In genomic region chr2L:1886533-1887183, dm6 we compare ENCODE assay signal across 4 fruit fly cellular contexts.
TF ChIP-seq lines count a peak whose summit lies in the region.

No protein-coding gene starts in this region.

- no peak for TF ChIP-seq CTCF in whole organism, embryonic (GFP tag; optimal IDR thresholded peaks at IDR 0.05; lab: Kevin White, UChicago)

TF ChIP-seq in whole organism, adult, 20 proteins besides CTCF, POLR2A, EP300 and RAD21:
- TF ChIP-seq Crg-1 (GFP tag; optimal IDR thresholded peaks at IDR 0.05; lab: Kevin White, UChicago) (no peak), tj (GFP tag; optimal IDR thresholded peaks at IDR 0.05; lab: Kevin White, UChicago) (peak; percentile 62)

TF ChIP-seq in whole organism, embryonic, 481 proteins besides CTCF, POLR2A, EP300 and RAD21 (continues in another document):
- no peak for TF ChIP-seq p53 (GFP tag; optimal IDR thresholded peaks at IDR 0.05; lab: Kevin White, UChicago)
- peak; percentile 81 for TF ChIP-seq Nf-YB (GFP tag; optimal IDR thresholded peaks at IDR 0.05; lab: Kevin White, UChicago)
- no peak for TF ChIP-seq CG3163 (GFP tag; optimal IDR thresholded peaks at IDR 0.05; lab: Kevin White, UChicago)
- TF ChIP-seq Lim3 (GFP tag; IDR thresholded peaks at IDR 0.05; lab: Robert Waterston, UW) = no peak
- TF ChIP-seq row (GFP tag; IDR thresholded peaks at IDR 0.05; lab: Robert Waterston, UW) = 0 out of 3 replicates have a peak, but pooled peaks have one; percentile 11
- peak; percentile 86 for TF ChIP-seq z (GFP tag; IDR thresholded peaks at IDR 0.05; lab: Robert Waterston, UW)
- TF ChIP-seq CG4730 (GFP tag; IDR thresholded peaks at IDR 0.05; lab: Robert Waterston, UW) = no peak
- TF ChIP-seq Nf-YC (tag; optimal IDR thresholded peaks at IDR 0.05; lab: Kevin White, UChicago) = no peak
- TF ChIP-seq CG12219 (GFP tag; optimal IDR thresholded peaks at IDR 0.05; lab: Kevin White, UChicago) = no peak
- no peak for TF ChIP-seq CG2889 (GFP tag; IDR thresholded peaks at IDR 0.05; lab: Robert Waterston, UW)
- TF ChIP-seq tx (GFP tag; optimal IDR thresholded peaks at IDR 0.05; lab: Kevin White, UChicago) = no peak
- no peak for TF ChIP-seq Gsc (GFP tag; IDR thresholded peaks at IDR 0.05; lab: Robert Waterston, UW)
- TF ChIP-seq CG14441 (GFP tag; IDR thresholded peaks at IDR 0.05; lab: Robert Waterston, UW) = no peak
- no peak for TF ChIP-seq CG1602 (GFP tag; optimal IDR thresholded peaks at IDR 0.05; lab: Kevin White, UChicago)
- no peak for TF ChIP-seq fu2 (GFP tag; optimal IDR thresholded peaks at IDR 0.05; lab: Kevin White, UChicago)
- no peak for TF ChIP-seq zen2 (GFP tag; IDR thresholded peaks at IDR 0.05; lab: Robert Waterston, UW; ENCODE audit: partially characterized antibody)
- TF ChIP-seq CG6854 (GFP tag; optimal IDR thresholded peaks at IDR 0.05; lab: Kevin White, UChicago) = no peak
- no peak for TF ChIP-seq sd (tag; optimal IDR thresholded peaks at IDR 0.05; lab: Kevin White, UChicago)
- TF ChIP-seq CG16815 (GFP tag; optimal IDR thresholded peaks at IDR 0.05; lab: Kevin White, UChicago) = no peak
- peak; percentile 51 for TF ChIP-seq nom (GFP tag; optimal IDR thresholded peaks at IDR 0.05; lab: Kevin White, UChicago)
- no peak for TF ChIP-seq psq (GFP tag; optimal IDR thresholded peaks at IDR 0.05; lab: Kevin White, UChicago)
- no peak for TF ChIP-seq Asciz (GFP tag; optimal IDR thresholded peaks at IDR 0.05; lab: Kevin White, UChicago)
- no peak for TF ChIP-seq CG18619 (GFP tag; optimal IDR thresholded peaks at IDR 0.05; lab: Kevin White, UChicago)
- no peak for TF ChIP-seq HLHmδ (GFP tag; optimal IDR thresholded peaks at IDR 0.05; lab: Kevin White, UChicago)
- TF ChIP-seq CG3407 (GFP tag; optimal IDR thresholded peaks at IDR 0.05; lab: Kevin White, UChicago) = no peak
- TF ChIP-seq Dll (GFP tag; IDR thresholded peaks at IDR 0.05; lab: Robert Waterston, UW; ENCODE audit: partially characterized antibody) = no peak
- TF ChIP-seq kni (GFP tag; optimal IDR thresholded peaks at IDR 0.05; lab: Kevin White, UChicago) = peak; percentile 75
- no peak for TF ChIP-seq CG31224 (GFP tag; IDR thresholded peaks at IDR 0.05; lab: Robert Waterston, UW)
- no peak for TF ChIP-seq Aef1 (GFP tag; IDR thresholded peaks at IDR 0.05; lab: Robert Waterston, UW)
- TF ChIP-seq ash1 (GFP tag; optimal IDR thresholded peaks at IDR 0.05; lab: Kevin White, UChicago) = no peak
- no peak for TF ChIP-seq Blimp-1 (GFP tag; optimal IDR thresholded peaks at IDR 0.05; lab: Kevin White, UChicago)

TF ChIP-seq in whole organism, prepupa, 60 proteins besides CTCF, POLR2A, EP300 and RAD21 (continues in another document):
- TF ChIP-seq Eip75B (GFP tag; optimal IDR thresholded peaks at IDR 0.05; lab: Kevin White, UChicago) (no peak), fkh (GFP tag; optimal IDR thresholded peaks at IDR 0.05; lab: Kevin White, UChicago) (no peak), CG6163 (GFP tag; IDR thresholded peaks at IDR 0.05; lab: Robert Waterston, UW) (peak; percentile 44; the same call in 2 of the 3 replicates), Sox102F (GFP tag; optimal IDR thresholded peaks at IDR 0.05; lab: Kevin White, UChicago) (no peak), CG10631 (GFP tag; optimal IDR thresholded peaks at IDR 0.05; lab: Kevin White, UChicago) (no peak), cyc (GFP tag; optimal IDR thresholded peaks at IDR 0.05; lab: Kevin White, UChicago) (no peak), CG6854 (GFP tag; optimal IDR thresholded peaks at IDR 0.05; lab: Kevin White, UChicago) (no peak), CG9139 (GFP tag; optimal IDR thresholded peaks at IDR 0.05; lab: Kevin White, UChicago) (peak; percentile 21), CG8119 (GFP tag; IDR thresholded peaks at IDR 0.05; lab: Robert Waterston, UW) (no peak), achi (GFP tag; optimal IDR thresholded peaks at IDR 0.05; lab: Kevin White, UChicago) (no peak), vri (GFP tag; optimal IDR thresholded peaks at IDR 0.05; lab: Kevin White, UChicago) (no peak), Hr38 (GFP tag; optimal IDR thresholded peaks at IDR 0.05; lab: Kevin White, UChicago) (no peak), Smox (GFP tag; optimal IDR thresholded peaks at IDR 0.05; lab: Kevin White, UChicago) (no peak), CG11762 (GFP tag; optimal IDR thresholded peaks at IDR 0.05; lab: Kevin White, UChicago; ENCODE audit: insufficient read depth) (no peak), CG6808 (GFP tag; optimal IDR thresholded peaks at IDR 0.05; lab: Kevin White, UChicago) (peak; percentile 49), CG16779 (tag; optimal IDR thresholded peaks at IDR 0.05; lab: Kevin White, UChicago) (no peak), CG8632 (GFP tag; optimal IDR thresholded peaks at IDR 0.05; lab: Kevin White, UChicago) (no peak), Hr39 (GFP tag; optimal IDR thresholded peaks at IDR 0.05; lab: Kevin White, UChicago) (no peak), Sox14 (GFP tag; optimal IDR thresholded peaks at IDR 0.05; lab: Kevin White, UChicago) (no peak), eg (GFP tag; IDR thresholded peaks at IDR 0.05; lab: Robert Waterston, UW) (no peak), Eip78C (GFP tag; lab: Kevin White, UChicago) (peak; percentile 24), CG11294 (GFP tag; IDR thresholded peaks at IDR 0.05; lab: Robert Waterston, UW) (no peak), fd85E (GFP tag; optimal IDR thresholded peaks at IDR 0.05; lab: Kevin White, UChicago) (no peak), esn (GFP tag; optimal IDR thresholded peaks at IDR 0.05; lab: Kevin White, UChicago) (no peak), lz (GFP tag; optimal IDR thresholded peaks at IDR 0.05; lab: Kevin White, UChicago) (no peak), Hr4 (GFP tag; optimal IDR thresholded peaks at IDR 0.05; lab: Kevin White, UChicago) (no peak), Ets96B (tag; optimal IDR thresholded peaks at IDR 0.05; lab: Kevin White, UChicago) (peak; percentile 36), CG10669 (GFP tag; optimal IDR thresholded peaks at IDR 0.05; lab: Kevin White, UChicago) (peak; percentile 11), dac (GFP tag; optimal IDR thresholded peaks at IDR 0.05; lab: Kevin White, UChicago) (no peak), net (GFP tag; optimal IDR thresholded peaks at IDR 0.05; lab: Kevin White, UChicago) (no peak), CG4318 (GFP tag; optimal IDR thresholded peaks at IDR 0.05; lab: Kevin White, UChicago) (no peak), fd59A (GFP tag; optimal IDR thresholded peaks at IDR 0.05; lab: Kevin White, UChicago) (peak; percentile 21), CG1621 (tag; optimal IDR thresholded peaks at IDR 0.05; lab: Kevin White, UChicago) (peak; percentile 61), svp (GFP tag; lab: Kevin White, UChicago) (no peak)

TF ChIP-seq in whole organism, pupa, 21 proteins besides CTCF, POLR2A, EP300 and RAD21:
- TF ChIP-seq CG12605 (GFP tag; IDR thresholded peaks at IDR 0.05; lab: Robert Waterston, UW) = 0 out of 2 replicates have a peak, but pooled peaks have one; percentile 8
- peak; percentile 27 for TF ChIP-seq CG17806 (tag; optimal IDR thresholded peaks at IDR 0.05; lab: Kevin White, UChicago)
- TF ChIP-seq D1 (tag; optimal IDR thresholded peaks at IDR 0.05; lab: Kevin White, UChicago) = no peak
- TF ChIP-seq CG13204 (GFP tag; optimal IDR thresholded peaks at IDR 0.05; lab: Kevin White, UChicago) = peak; percentile 61
- peak; percentile 28 for TF ChIP-seq CG34367 (tag; optimal IDR thresholded peaks at IDR 0.05; lab: Kevin White, UChicago)
- peak; percentile 14 for TF ChIP-seq CG9948 (tag; optimal IDR thresholded peaks at IDR 0.05; lab: Kevin White, UChicago)
- TF ChIP-seq CG15710 (tag; optimal IDR thresholded peaks at IDR 0.05; lab: Kevin White, UChicago) = peak; percentile 47
- peak; percentile 39 for TF ChIP-seq CG8159 (tag; optimal IDR thresholded peaks at IDR 0.05; lab: Kevin White, UChicago)
- peak; percentile 45 for TF ChIP-seq EcR (GFP tag; optimal IDR thresholded peaks at IDR 0.05; lab: Kevin White, UChicago)
- TF ChIP-seq fd96Ca (GFP tag; IDR thresholded peaks at IDR 0.05; lab: Robert Waterston, UW) = no peak
- TF ChIP-seq Pif1B (GFP tag; optimal IDR thresholded peaks at IDR 0.05; lab: Kevin White, UChicago) = no peak
- peak; percentile 58 for TF ChIP-seq gl (tag; optimal IDR thresholded peaks at IDR 0.05; lab: Kevin White, UChicago)
